Worm (Caenorhabditis elegans): ENCODE results near the gene M02F4.1.

- TF ChIP-seq nhr-23 (tag; optimal IDR thresholded peaks at IDR 0.05): no peak
- no peak for TF ChIP-seq R02D3.7 (tag; optimal IDR thresholded peaks at IDR 0.05)
- no peak for TF ChIP-seq nhr-77 (tag; optimal IDR thresholded peaks at IDR 0.05)
- TF ChIP-seq ZK546.5 (tag; optimal IDR thresholded peaks at IDR 0.05): no peak
- TF ChIP-seq ama-1 (optimal IDR thresholded peaks at IDR 0.05): no peak
- TF ChIP-seq ceh-82 (tag; optimal IDR thresholded peaks at IDR 0.05): no peak
- TF ChIP-seq nhr-11 (tag; optimal IDR thresholded peaks at IDR 0.05): no peak
- no peak for TF ChIP-seq ztf-1 (GFP tag; conservative IDR thresholded peaks at IDR 0.05)
- no peak for TF ChIP-seq lin-13 (GFP tag; optimal IDR thresholded peaks at IDR 0.05)
- no peak for TF ChIP-seq mdl-1 (tag; optimal IDR thresholded peaks at IDR 0.05)
- TF ChIP-seq lsy-2 (tag; optimal IDR thresholded peaks at IDR 0.05): no peak
- TF ChIP-seq blmp-1 (tag; optimal IDR thresholded peaks at IDR 0.05; ENCODE audit: insufficient read depth): no peak
- no peak for TF ChIP-seq ceh-16 (tag; optimal IDR thresholded peaks at IDR 0.05)
Observed at ce11 chrX:3054394-3054793, 25.5 kb upstream of the M02F4.1 start.

All from whole organism, L2 larva.